Fruit fly (Drosophila melanogaster) whole organism, embryonic: ENCODE results near the gene Gbs-70E.

Experiments
- Ada2b ChIP-seq: fragments of 200-800 bp; sonication (Bioruptor generic); IDR thresholded peaks from 2 replicates; pipeline ENCODE4 v1.3.6; 2022; ENCODE audit warnings: missing biosample characterization, missing genetic modification characterization
- Bteb2 ChIP-seq: fragments of 200-800 bp; sonication (Bioruptor generic); optimal IDR thresholded peaks from 2 replicates; lab custom pipeline; 2016; ENCODE audit warnings: missing biosample characterization, missing genetic modification characterization
- CG10147 ChIP-seq: fragments of 200-800 bp; sonication (Bioruptor generic); optimal IDR thresholded peaks from 2 replicates; lab custom pipeline; 2019; ENCODE audit warnings: missing biosample characterization, mild to moderate bottlenecking, missing genetic modification characterization, moderate library complexity
- CG10654 ChIP-seq: fragments of 200-800 bp; sonication (Bioruptor generic); optimal IDR thresholded peaks from 2 replicates; lab custom pipeline; 2016; ENCODE audit warnings: missing biosample characterization, missing genetic modification characterization
- CG11085 ChIP-seq: fragments of 200-800 bp; sonication (Bioruptor generic); IDR thresholded peaks from 2 replicates; pipeline ENCODE4 v1.3.6; 2022; ENCODE audit warnings: missing biosample characterization, missing genetic modification characterization
- CG11093 ChIP-seq: fragments of 200-800 bp; sonication (Bioruptor generic); IDR thresholded peaks from 3 replicates; pipeline ENCODE4 v1.3.6; 2022; ENCODE audit warnings: missing biosample characterization, missing genetic modification characterization
- CG11695 ChIP-seq: fragments of 200-800 bp; sonication (Bioruptor generic); IDR thresholded peaks from 3 replicates; pipeline ENCODE4 v1.3.6; 2022; ENCODE audit warnings: missing biosample characterization, missing genetic modification characterization
- CG12104 ChIP-seq: fragments of 200-800 bp; sonication (Bioruptor generic); optimal IDR thresholded peaks from 3 replicates; lab custom pipeline; 2016; ENCODE audit warnings: missing biosample characterization, missing genetic modification characterization
- CG12236 ChIP-seq: fragments of 200-800 bp; sonication (Bioruptor generic); optimal IDR thresholded peaks from 2 replicates; lab custom pipeline; 2016; ENCODE audit warnings: missing biosample characterization, missing genetic modification characterization
- CG14050 ChIP-seq: fragments of 200-800 bp; sonication (Bioruptor generic); IDR thresholded peaks from 3 replicates; pipeline ENCODE4 v1.3.6; 2022; ENCODE audit warnings: missing biosample characterization, missing genetic modification characterization
- CG14667 ChIP-seq: fragments of 200-800 bp; sonication (Bioruptor generic); IDR thresholded peaks from 2 replicates; pipeline ENCODE4 v1.3.6; 2022; ENCODE audit warnings: missing biosample characterization, missing genetic modification characterization
- CG14710 ChIP-seq: fragments of 200-800 bp; sonication (Bioruptor generic); optimal IDR thresholded peaks from 3 replicates; lab custom pipeline; 2019; ENCODE audit warnings: missing biosample characterization, mild to moderate bottlenecking, missing genetic modification characterization, moderate library complexity
- CG14860 ChIP-seq: fragments of 200-800 bp; sonication (Bioruptor generic); IDR thresholded peaks from 3 replicates; pipeline ENCODE4 v1.3.6; 2022; ENCODE audit warnings: missing biosample characterization, missing genetic modification characterization; ENCODE audit not compliant: partially characterized antibody
- CG18599 ChIP-seq: fragments of 200-800 bp; sonication (Bioruptor generic); optimal IDR thresholded peaks from 3 replicates; lab custom pipeline; 2017; ENCODE audit warnings: missing biosample characterization, missing genetic modification characterization, mild to moderate bottlenecking, moderate library complexity, missing genetic modification reagents
- CG2889 ChIP-seq: fragments of 200-800 bp; sonication (Bioruptor generic); IDR thresholded peaks from 3 replicates; pipeline ENCODE4 v1.3.6; 2022; ENCODE audit warnings: missing biosample characterization, missing genetic modification characterization
- CG3065 ChIP-seq: fragments of 200-800 bp; sonication (Bioruptor generic); optimal IDR thresholded peaks from 2 replicates; lab custom pipeline; 2016; ENCODE audit warnings: missing biosample characterization, missing genetic modification characterization
- CG34224 ChIP-seq: fragments of 200-800 bp; sonication (Bioruptor generic); IDR thresholded peaks from 3 replicates; pipeline ENCODE4 v1.3.6; 2022; ENCODE audit warnings: missing biosample characterization, missing genetic modification characterization; ENCODE audit not compliant: partially characterized antibody
- CG3726 ChIP-seq: fragments of 200-800 bp; sonication (Bioruptor generic); IDR thresholded peaks from 3 replicates; pipeline ENCODE4, ENCODE4 v1.3.6; 2022; ENCODE audit warnings: missing biosample characterization, missing genetic modification characterization
- CG4424 ChIP-seq: fragments of 200-800 bp; sonication (Bioruptor generic); optimal IDR thresholded peaks from 3 replicates; lab custom pipeline; 2016; ENCODE audit warnings: missing biosample characterization, missing genetic modification characterization
- CG6765 ChIP-seq: fragments of 200-800 bp; sonication (Bioruptor generic); optimal IDR thresholded peaks from 3 replicates; lab custom pipeline; 2017; ENCODE audit warnings: missing biosample characterization, mild to moderate bottlenecking, missing genetic modification characterization
- CG6791 ChIP-seq: fragments of 200-800 bp; sonication (Bioruptor generic); IDR thresholded peaks from 3 replicates; pipeline ENCODE4 v1.3.6; 2022; ENCODE audit warnings: missing biosample characterization, missing genetic modification characterization; ENCODE audit not compliant: partially characterized antibody
- CG8359 ChIP-seq: fragments of 200-800 bp; sonication (Bioruptor generic); optimal IDR thresholded peaks from 2 replicates; lab custom pipeline; 2017; ENCODE audit warnings: missing biosample characterization, mild to moderate bottlenecking, missing genetic modification characterization, borderline replicate concordance
- CG9817 ChIP-seq: fragments of 200-800 bp; sonication (Bioruptor generic); optimal IDR thresholded peaks from 2 replicates; lab custom pipeline; 2018; ENCODE audit warnings: missing biosample characterization, mild to moderate bottlenecking, missing genetic modification characterization, moderate library complexity
- Dfd ChIP-seq, 2 experiments: fragments of >200 bp; optimal IDR thresholded peaks; 2 replicates each; lab custom pipeline; 2017; ENCODE audit warnings: missing biosample characterization in 2 of 2, missing genetic modification characterization in 2 of 2
- HLH3B ChIP-seq: fragments of 200-800 bp; sonication (Bioruptor generic); IDR thresholded peaks from 2 replicates; pipeline ENCODE4 v1.3.6; 2022; ENCODE audit warnings: missing biosample characterization, missing genetic modification characterization
- Hand ChIP-seq: fragments of 200-800 bp; sonication (Bioruptor generic); optimal IDR thresholded peaks from 2 replicates; lab custom pipeline; 2017; ENCODE audit warnings: mild to moderate bottlenecking, missing biosample characterization, missing genetic modification reagents, missing genetic modification characterization
- Mad ChIP-seq: fragments of 200-800 bp; sonication (Bioruptor generic); optimal IDR thresholded peaks from 2 replicates; lab custom pipeline; 2016; ENCODE audit warnings: missing biosample characterization, missing genetic modification characterization
- Med ChIP-seq: fragments of 200-800 bp; sonication (Bioruptor generic); peaks from one replicate; lab custom pipeline; 2016; ENCODE audit warnings: missing biosample characterization, missing genetic modification characterization, mild to moderate bottlenecking, inconsistent platforms, moderate library complexity
- Myb ChIP-seq: fragments of 200-800 bp; sonication (Bioruptor generic); optimal IDR thresholded peaks from 2 replicates; lab custom pipeline; 2016; ENCODE audit warnings: missing biosample characterization, missing genetic modification characterization
- Nf-YA ChIP-seq: fragments of 200-800 bp; sonication (Bioruptor generic); IDR thresholded peaks from 2 replicates; pipeline ENCODE4 v1.3.6; 2022; ENCODE audit warnings: missing biosample characterization, missing genetic modification characterization
- Xrp1 ChIP-seq: fragments of 200-800 bp; sonication (Bioruptor generic); IDR thresholded peaks from 2 replicates; pipeline ENCODE4 v1.3.6; 2022; ENCODE audit warnings: missing biosample characterization, missing genetic modification characterization
- br ChIP-seq: fragments of >200 bp; optimal IDR thresholded peaks from 2 replicates; lab custom pipeline; 2017
- dati ChIP-seq: fragments of 200-800 bp; sonication (Bioruptor generic); IDR thresholded peaks from 2 replicates; pipeline ENCODE4 v1.3.6; 2022; ENCODE audit warnings: missing biosample characterization, missing genetic modification characterization
- en ChIP-seq: fragments of 200-800 bp; sonication (Bioruptor generic); optimal IDR thresholded peaks from 2 replicates; lab custom pipeline; 2016; ENCODE audit warnings: missing biosample characterization, missing genetic modification characterization
- fd96Cb ChIP-seq: fragments of 200-800 bp; sonication (Bioruptor generic); optimal IDR thresholded peaks from 2 replicates; lab custom pipeline; 2018; ENCODE audit warnings: missing biosample characterization, mild to moderate bottlenecking, missing genetic modification characterization, moderate library complexity
- fru ChIP-seq: fragments of >200 bp; optimal IDR thresholded peaks from 2 replicates; lab custom pipeline; 2017
- ftz-f1 ChIP-seq: fragments of 200-800 bp; sonication (Bioruptor generic); optimal IDR thresholded peaks from 2 replicates; lab custom pipeline; 2016; ENCODE audit warnings: missing biosample characterization, missing genetic modification characterization
- gsb-n ChIP-seq: fragments of 200-800 bp; sonication (Bioruptor generic); optimal IDR thresholded peaks from 3 replicates; lab custom pipeline; 2018; ENCODE audit warnings: missing biosample characterization, mild to moderate bottlenecking, missing genetic modification characterization
- ken ChIP-seq: fragments of 200-800 bp; sonication (Bioruptor generic); IDR thresholded peaks from 3 replicates; pipeline ENCODE4 v1.3.6; 2022; ENCODE audit warnings: missing biosample characterization, missing genetic modification characterization
- kni ChIP-seq: fragments of 200-800 bp; sonication (Bioruptor generic); optimal IDR thresholded peaks from 3 replicates; lab custom pipeline; 2017; ENCODE audit warnings: mild to moderate bottlenecking, missing biosample characterization, missing genetic modification reagents, missing genetic modification characterization
- lmd ChIP-seq: fragments of 200-800 bp; sonication (Bioruptor generic); IDR thresholded peaks from 2 replicates; pipeline ENCODE4 v1.3.6; 2022; ENCODE audit warnings: missing biosample characterization, missing genetic modification characterization
- p53 ChIP-seq: fragments of 200-800 bp; sonication (Bioruptor generic); optimal IDR thresholded peaks from 2 replicates; lab custom pipeline; 2016; ENCODE audit warnings: missing biosample characterization, missing genetic modification characterization
- peb ChIP-seq: fragments of 200-800 bp; sonication (Bioruptor generic); IDR thresholded peaks from 2 replicates; pipeline ENCODE4 v1.3.6; 2022; ENCODE audit warnings: missing biosample characterization, missing genetic modification characterization
- seq ChIP-seq: fragments of 200-800 bp; sonication (Bioruptor generic); IDR thresholded peaks from 2 replicates; pipeline ENCODE4 v1.3.6; 2022; ENCODE audit warnings: missing biosample characterization, missing genetic modification characterization
- sqz ChIP-seq: fragments of 200-800 bp; sonication (Bioruptor generic); optimal IDR thresholded peaks from 3 replicates; lab custom pipeline; 2018; ENCODE audit warnings: missing biosample characterization, mild to moderate bottlenecking, missing genetic modification characterization
- tgo ChIP-seq: fragments of 200-800 bp; sonication (Bioruptor generic); IDR thresholded peaks from 3 replicates; pipeline ENCODE4 v1.3.6; 2022; ENCODE audit warnings: missing biosample characterization, missing genetic modification characterization
- tin ChIP-seq: fragments of 200-800 bp; sonication (Bioruptor generic); optimal IDR thresholded peaks from 3 replicates; lab custom pipeline; 2016; ENCODE audit warnings: missing biosample characterization, missing genetic modification characterization
- tll ChIP-seq, 2 experiments: fragments of 200-800 bp in 1 of 2; fragments of >200 bp in 1 of 2; sonication (Bioruptor generic) in 1 of 2; optimal IDR thresholded peaks; 2 replicates each; lab custom pipeline; 2017 to 2019; ENCODE audit warnings: missing biosample characterization in 2 of 2, missing genetic modification characterization in 2 of 2, mild to moderate bottlenecking in 1 of 2, moderate library complexity in 1 of 2
- ttk ChIP-seq: fragments of 200-800 bp; sonication (Bioruptor generic); IDR thresholded peaks from 2 replicates; pipeline ENCODE4 v2.1.2; 2022; ENCODE audit warnings: missing biosample characterization, missing genetic modification characterization
- usp ChIP-seq: fragments of >200 bp; optimal IDR thresholded peaks from 2 replicates; lab custom pipeline; 2017; ENCODE audit warnings: missing biosample characterization, missing genetic modification characterization
- vfl ChIP-seq: fragments of 200-800 bp; sonication (Bioruptor generic); optimal IDR thresholded peaks from 2 replicates; lab custom pipeline; 2016; ENCODE audit warnings: missing biosample characterization, missing genetic modification characterization

Gene Gbs-70E

dm6 chr3L:14550839-14551415, at the start of gene Gbs-70E (continued):
- peak; percentile 88 for TF ChIP-seq CG9817 (tag; lab: Kevin White, UChicago)
- TF ChIP-seq CG18599 (GFP tag; lab: Kevin White, UChicago) = peak; percentile 92
- TF ChIP-seq en = peak; percentile 92
- TF ChIP-seq Myb (GFP tag; lab: Kevin White, UChicago) = peak; percentile 80
- TF ChIP-seq CG14050 (GFP tag; lab: Robert Waterston, UW) = peak; percentile 83
- TF ChIP-seq kni (GFP tag; lab: Kevin White, UChicago) = peak; percentile 38
- peak; percentile 89 for TF ChIP-seq CG12104 (GFP tag; lab: Kevin White, UChicago)
- peak; percentile 83 for TF ChIP-seq Ada2b (GFP tag; lab: Robert Waterston, UW)
- TF ChIP-seq Mad (GFP tag; lab: Kevin White, UChicago) = peak; percentile 79
- TF ChIP-seq CG14860 (GFP tag; lab: Robert Waterston, UW) = no peak
- peak; percentile 86 for TF ChIP-seq tin (GFP tag; lab: Kevin White, UChicago)
- peak; percentile 90 for TF ChIP-seq CG14710 (tag; lab: Kevin White, UChicago)
- peak; percentile 94 for TF ChIP-seq gsb-n
- TF ChIP-seq ken (GFP tag; lab: Robert Waterston, UW) = peak; percentile 85
- TF ChIP-seq Hand (GFP tag; lab: Kevin White, UChicago) = peak; percentile 79
- TF ChIP-seq tgo = peak; percentile 94
- TF ChIP-seq CG6765 (GFP tag; lab: Kevin White, UChicago) = peak; percentile 80
- peak; percentile 79; the same call in 1 of the 3 replicates for TF ChIP-seq CG2889 (GFP tag; lab: Robert Waterston, UW)
- TF ChIP-seq CG8359 (GFP tag; lab: Kevin White, UChicago) = peak; percentile 68
- no peak; the same call in 2 of the 3 replicates for TF ChIP-seq CG6791 (GFP tag; lab: Robert Waterston, UW)
- TF ChIP-seq CG10147 (GFP tag; lab: Kevin White, UChicago) = peak; percentile 91
- peak; percentile 84; the same call in 1 of the 2 replicates for TF ChIP-seq CG14667 (GFP tag; lab: Robert Waterston, UW)
- peak; percentile 74 for TF ChIP-seq CG11085
- peak; percentile 94 for TF ChIP-seq CG4424 (GFP tag; lab: Kevin White, UChicago)
- TF ChIP-seq Med = peak; percentile 97
- TF ChIP-seq tll (GFP tag; optimal IDR thresholded peaks at IDR 0.05; lab: Kevin White, UChicago) = peak in 1 of 2 experiments; percentile 31
- TF ChIP-seq CG11093 = peak; percentile 91
- peak; percentile 92 for TF ChIP-seq ttk
- TF ChIP-seq ftz-f1 (GFP tag; lab: Kevin White, UChicago) = peak; percentile 53
- no peak for TF ChIP-seq br (lab: Kevin White, UChicago)
- peak; percentile 73 for TF ChIP-seq p53 (GFP tag; lab: Kevin White, UChicago)
- TF ChIP-seq Xrp1 (GFP tag; lab: Robert Waterston, UW) = peak; percentile 96
- no peak for TF ChIP-seq usp
- peak; percentile 51; the same call in 1 of the 2 replicates for TF ChIP-seq dati (GFP tag; lab: Robert Waterston, UW)
- TF ChIP-seq Nf-YA (GFP tag; lab: Robert Waterston, UW) = peak; percentile 75
- TF ChIP-seq fru (lab: Kevin White, UChicago) = no peak
- peak; percentile 82 for TF ChIP-seq fd96Cb (tag; lab: Kevin White, UChicago)
- TF ChIP-seq HLH3B (GFP tag; lab: Robert Waterston, UW) = peak; percentile 88
- peak; percentile 86 for TF ChIP-seq sqz
- peak; percentile 94 for TF ChIP-seq seq (GFP tag; lab: Robert Waterston, UW)
- no peak for TF ChIP-seq Dfd (GFP tag; optimal IDR thresholded peaks at IDR 0.05; lab: Kevin White, UChicago)
- peak; percentile 86 for TF ChIP-seq peb (GFP tag; lab: Robert Waterston, UW)
- TF ChIP-seq lmd (GFP tag; lab: Robert Waterston, UW) = peak; percentile 91
- peak; percentile 61; the same call in 1 of the 3 replicates for TF ChIP-seq CG34224 (GFP tag; lab: Robert Waterston, UW)
- TF ChIP-seq CG10654 (GFP tag; lab: Kevin White, UChicago) = peak; percentile 79
- peak; percentile 94 for TF ChIP-seq CG12236 (GFP tag; lab: Kevin White, UChicago)
- TF ChIP-seq CG3726 (GFP tag; lab: Robert Waterston, UW) = no peak
- TF ChIP-seq vfl (GFP tag; lab: Kevin White, UChicago) = peak; percentile 81
- TF ChIP-seq CG11695 (GFP tag; lab: Robert Waterston, UW) = peak; percentile 95
- TF ChIP-seq CG3065 (GFP tag; lab: Kevin White, UChicago) = peak; percentile 70
- peak; percentile 88 for TF ChIP-seq Bteb2 (GFP tag; lab: Kevin White, UChicago)
